Fruit fly (Drosophila melanogaster) whole organism, embryonic: Measurements from ENCODE around the gene CG34301.

ENCODE experiments used
- Awh ChIP-seq: fragments of 200-800 bp; sonication (Bioruptor generic); IDR thresholded peaks from 2 replicates; pipeline ENCODE4, ENCODE4 v1.3.6; 2022; ENCODE audit warnings: missing biosample characterization, missing genetic modification characterization
- B-H2 ChIP-seq: fragments of 200-800 bp; sonication (Bioruptor generic); optimal IDR thresholded peaks from 2 replicates; lab custom pipeline; 2018; ENCODE audit warnings: missing biosample characterization, mild to moderate bottlenecking, missing genetic modification characterization
- CG10366 ChIP-seq: fragments of 200-800 bp; sonication (Bioruptor generic); IDR thresholded peaks from 2 replicates; pipeline ENCODE4 v1.3.6; 2022; ENCODE audit warnings: missing biosample characterization, missing genetic modification characterization
- CG10654 ChIP-seq: fragments of 200-800 bp; sonication (Bioruptor generic); optimal IDR thresholded peaks from 2 replicates; lab custom pipeline; 2016; ENCODE audit warnings: missing biosample characterization, missing genetic modification characterization
- CG11398 ChIP-seq: fragments of 200-800 bp; sonication (Bioruptor generic); optimal IDR thresholded peaks from 2 replicates; lab custom pipeline; 2016; ENCODE audit warnings: missing biosample characterization, missing genetic modification characterization
- CG11560 ChIP-seq: fragments of 200-800 bp; sonication (Bioruptor generic); IDR thresholded peaks from 3 replicates; pipeline ENCODE4 v1.3.6; 2022; ENCODE audit warnings: missing biosample characterization, missing genetic modification characterization
- CG11723 ChIP-seq: fragments of 200-800 bp; sonication (Bioruptor generic); optimal IDR thresholded peaks from 2 replicates; lab custom pipeline; 2017; ENCODE audit warnings: missing biosample characterization, mild to moderate bottlenecking, missing genetic modification characterization
- CG12104 ChIP-seq: fragments of 200-800 bp; sonication (Bioruptor generic); optimal IDR thresholded peaks from 3 replicates; lab custom pipeline; 2016; ENCODE audit warnings: missing biosample characterization, missing genetic modification characterization
- CG12744 ChIP-seq: fragments of 200-800 bp; sonication (Bioruptor generic); optimal IDR thresholded peaks from 2 replicates; lab custom pipeline; 2016; ENCODE audit warnings: missing biosample characterization, missing genetic modification characterization
- CG13287 ChIP-seq: fragments of 200-800 bp; sonication (Bioruptor generic); IDR thresholded peaks from 2 replicates; pipeline ENCODE4 v1.3.6; 2022; ENCODE audit warnings: missing biosample characterization, missing genetic modification characterization; ENCODE audit not compliant: partially characterized antibody
- CG15073 ChIP-seq: fragments of 200-800 bp; sonication (Bioruptor generic); optimal IDR thresholded peaks from 2 replicates; lab custom pipeline; 2016; ENCODE audit warnings: missing biosample characterization, missing genetic modification characterization
- CG1647 ChIP-seq: fragments of 200-800 bp; sonication (Bioruptor generic); optimal IDR thresholded peaks from 3 replicates; lab custom pipeline; 2016; ENCODE audit warnings: missing biosample characterization, missing genetic modification characterization
- CG16813 ChIP-seq: fragments of 200-800 bp; sonication (Bioruptor generic); IDR thresholded peaks from 3 replicates; pipeline ENCODE4 v1.3.6; 2022; ENCODE audit warnings: missing biosample characterization, missing genetic modification characterization; ENCODE audit not compliant: partially characterized antibody
- CG16863 ChIP-seq: fragments of 200-800 bp; sonication (Bioruptor generic); optimal IDR thresholded peaks from 3 replicates; lab custom pipeline; 2016; ENCODE audit warnings: missing biosample characterization, missing genetic modification characterization
- CG17361 ChIP-seq: fragments of 200-800 bp; sonication (Bioruptor generic); IDR thresholded peaks from 3 replicates; pipeline ENCODE4 v1.3.6; 2022; ENCODE audit warnings: missing biosample characterization, missing genetic modification characterization
- CG18011 ChIP-seq: fragments of 200-800 bp; sonication (Bioruptor generic); optimal IDR thresholded peaks from 2 replicates; lab custom pipeline; 2017; ENCODE audit warnings: missing biosample characterization, missing genetic modification characterization, mild to moderate bottlenecking, moderate library complexity, missing genotype
- CG2199 ChIP-seq: fragments of 200-800 bp; sonication (Bioruptor generic); IDR thresholded peaks from 3 replicates; pipeline ENCODE4 v1.3.6; 2022; ENCODE audit warnings: missing biosample characterization, missing genetic modification characterization
- CG2202 ChIP-seq: fragments of 200-800 bp; sonication (Bioruptor generic); optimal IDR thresholded peaks from 2 replicates; lab custom pipeline; 2018; ENCODE audit warnings: missing biosample characterization, mild to moderate bottlenecking, missing genetic modification characterization
- CG2889 ChIP-seq: fragments of 200-800 bp; sonication (Bioruptor generic); IDR thresholded peaks from 3 replicates; pipeline ENCODE4 v1.3.6; 2022; ENCODE audit warnings: missing biosample characterization, missing genetic modification characterization
- CG31441 ChIP-seq: fragments of 200-800 bp; sonication (Bioruptor generic); IDR thresholded peaks from 2 replicates; pipeline ENCODE4 v1.3.6; 2022; ENCODE audit warnings: missing biosample characterization, missing genetic modification characterization
- CG3838 ChIP-seq: fragments of 200-800 bp; sonication (Bioruptor generic); optimal IDR thresholded peaks from 3 replicates; lab custom pipeline; 2016; ENCODE audit warnings: missing biosample characterization, missing genetic modification characterization
- CG4360 ChIP-seq: fragments of 200-800 bp; sonication (Bioruptor generic); IDR thresholded peaks from 2 replicates; pipeline ENCODE4 v1.3.6; 2022; ENCODE audit warnings: missing biosample characterization, missing genetic modification characterization
- CG43689 ChIP-seq: fragments of 200-800 bp; sonication (Bioruptor generic); IDR thresholded peaks from 2 replicates; pipeline ENCODE4 v1.3.6; 2022; ENCODE audit warnings: missing biosample characterization, missing genetic modification characterization
- CG4424 ChIP-seq: fragments of 200-800 bp; sonication (Bioruptor generic); optimal IDR thresholded peaks from 3 replicates; lab custom pipeline; 2016; ENCODE audit warnings: missing biosample characterization, missing genetic modification characterization
- CG6791 ChIP-seq: fragments of 200-800 bp; sonication (Bioruptor generic); IDR thresholded peaks from 3 replicates; pipeline ENCODE4 v1.3.6; 2022; ENCODE audit warnings: missing biosample characterization, missing genetic modification characterization; ENCODE audit not compliant: partially characterized antibody
- CG9609 ChIP-seq: fragments of 200-800 bp; sonication (Bioruptor generic); optimal IDR thresholded peaks from 3 replicates; lab custom pipeline; 2016; ENCODE audit warnings: missing biosample characterization, missing genetic modification characterization
- D19A ChIP-seq: fragments of 200-800 bp; optimal IDR thresholded peaks from 3 replicates; lab custom pipeline; 2019; ENCODE audit warnings: missing biosample characterization, mild to moderate bottlenecking, missing genetic modification characterization, moderate library complexity
- Dbx ChIP-seq: fragments of 200-800 bp; sonication (Bioruptor generic); IDR thresholded peaks from 3 replicates; pipeline ENCODE4 v1.3.6; 2022; ENCODE audit warnings: missing biosample characterization, missing genetic modification characterization
- Dp ChIP-seq: fragments of 200-800 bp; sonication (Bioruptor generic); optimal IDR thresholded peaks from 2 replicates; lab custom pipeline; 2018; ENCODE audit warnings: missing biosample characterization, mild to moderate bottlenecking, missing genetic modification characterization, moderate library complexity
- HmgZ ChIP-seq: fragments of 200-800 bp; sonication (Bioruptor generic); optimal IDR thresholded peaks from 2 replicates; lab custom pipeline; 2018; ENCODE audit warnings: missing biosample characterization, mild to moderate bottlenecking, missing genetic modification characterization
- Kr ChIP-seq: fragments of 200-800 bp; sonication (Bioruptor generic); optimal IDR thresholded peaks from 2 replicates; lab custom pipeline; 2017; ENCODE audit warnings: missing biosample characterization, mild to moderate bottlenecking, missing genetic modification characterization
- Mes4 ChIP-seq: fragments of 200-800 bp; sonication (Bioruptor generic); optimal IDR thresholded peaks from 2 replicates; lab custom pipeline; 2016; ENCODE audit warnings: missing biosample characterization, missing genetic modification characterization
- Oaz ChIP-seq: fragments of 200-800 bp; sonication (Bioruptor generic); IDR thresholded peaks from 2 replicates; pipeline ENCODE4 v1.3.6; 2022; ENCODE audit warnings: missing biosample characterization, missing genetic modification characterization
- Ptx1 ChIP-seq: fragments of 200-800 bp; sonication (Bioruptor generic); IDR thresholded peaks from 2 replicates; pipeline ENCODE4 v1.3.6; 2022; ENCODE audit warnings: missing biosample characterization, missing genetic modification characterization
- amos ChIP-seq: fragments of 200-800 bp; sonication (Bioruptor generic); IDR thresholded peaks from 2 replicates; pipeline ENCODE4 v1.3.6; 2022; ENCODE audit warnings: missing biosample characterization, missing genetic modification characterization; ENCODE audit not compliant: partially characterized antibody
- ase ChIP-seq: fragments of 200-800 bp; sonication (Bioruptor generic); IDR thresholded peaks from 3 replicates; pipeline ENCODE4 v1.3.6; 2022; ENCODE audit warnings: missing biosample characterization, missing genetic modification characterization
- ash1 ChIP-seq: fragments of 200-800 bp; sonication (Bioruptor generic); optimal IDR thresholded peaks from 2 replicates; lab custom pipeline; 2018; ENCODE audit warnings: missing biosample characterization, mild to moderate bottlenecking, missing genetic modification characterization
- dmrt11E ChIP-seq: fragments of 200-800 bp; sonication (Bioruptor generic); optimal IDR thresholded peaks from 3 replicates; lab custom pipeline; 2018; ENCODE audit warnings: missing biosample characterization, mild to moderate bottlenecking, missing genetic modification characterization, moderate library complexity
- ems ChIP-seq: fragments of 200-800 bp; sonication (Bioruptor generic); optimal IDR thresholded peaks from 3 replicates; lab custom pipeline; 2016; ENCODE audit warnings: missing biosample characterization, missing genetic modification characterization
- inv ChIP-seq: fragments of 200-800 bp; sonication (Bioruptor generic); IDR thresholded peaks from 2 replicates; pipeline ENCODE4 v1.3.6; 2022; ENCODE audit warnings: missing biosample characterization, missing genetic modification characterization; ENCODE audit not compliant: partially characterized antibody
- kni ChIP-seq: fragments of 200-800 bp; sonication (Bioruptor generic); optimal IDR thresholded peaks from 3 replicates; lab custom pipeline; 2017; ENCODE audit warnings: mild to moderate bottlenecking, missing biosample characterization, missing genetic modification reagents, missing genetic modification characterization
- lab ChIP-seq: fragments of 200-800 bp; sonication (Bioruptor generic); optimal IDR thresholded peaks from 3 replicates; lab custom pipeline; 2017; ENCODE audit warnings: missing biosample characterization, missing genetic modification characterization, mild to moderate bottlenecking, moderate library complexity, missing genetic modification reagents
- nmo ChIP-seq: fragments of 200-800 bp; sonication (Bioruptor generic); optimal IDR thresholded peaks from 2 replicates; lab custom pipeline; 2018; ENCODE audit warnings: missing biosample characterization, mild to moderate bottlenecking, missing genetic modification characterization, moderate library complexity
- prd ChIP-seq, 3 experiments: fragments of >200 bp in 2 of 3; fragments of 200-800 bp in 1 of 3; sonication (Bioruptor generic) in 1 of 3; optimal IDR thresholded peaks in 2 of 3; IDR thresholded peaks in 1 of 3; 2 replicates in 2 of 3; 3 replicates in 1 of 3; pipeline versions ENCODE4 v1.3.6 to Lab custom; 2017 to 2022; ENCODE audit warnings: missing biosample characterization in 1 of 3, missing genetic modification characterization in 1 of 3
- sc ChIP-seq, 3 experiments: fragments of >200 bp in 2 of 3; fragments of 200-800 bp in 1 of 3; sonication (Bioruptor generic) in 1 of 3; optimal IDR thresholded peaks; 2 replicates in 2 of 3; 3 replicates in 1 of 3; lab custom pipeline; 2017; ENCODE audit warnings: mild to moderate bottlenecking in 1 of 3, missing biosample characterization in 1 of 3, missing genetic modification characterization in 1 of 3, missing genetic modification reagents in 1 of 3
- scrt ChIP-seq: fragments of 200-800 bp; sonication (Bioruptor generic); optimal IDR thresholded peaks from 2 replicates; lab custom pipeline; 2018; ENCODE audit warnings: missing biosample characterization, mild to moderate bottlenecking, missing genetic modification characterization, moderate library complexity
- seq ChIP-seq: fragments of 200-800 bp; sonication (Bioruptor generic); IDR thresholded peaks from 2 replicates; pipeline ENCODE4 v1.3.6; 2022; ENCODE audit warnings: missing biosample characterization, missing genetic modification characterization
- slou ChIP-seq: fragments of 200-800 bp; sonication (Bioruptor generic); optimal IDR thresholded peaks from 3 replicates; lab custom pipeline; 2016; ENCODE audit warnings: missing biosample characterization, missing genetic modification characterization
- sug ChIP-seq: fragments of 200-800 bp; optimal IDR thresholded peaks from 2 replicates; lab custom pipeline; 2019; ENCODE audit warnings: missing biosample characterization, mild to moderate bottlenecking, missing genetic modification characterization, moderate library complexity
- trh ChIP-seq: fragments of 200-800 bp; sonication (Bioruptor generic); optimal IDR thresholded peaks from 2 replicates; lab custom pipeline; 2016; ENCODE audit warnings: missing biosample characterization, missing genetic modification characterization

The CG34301 gene

DNA sequence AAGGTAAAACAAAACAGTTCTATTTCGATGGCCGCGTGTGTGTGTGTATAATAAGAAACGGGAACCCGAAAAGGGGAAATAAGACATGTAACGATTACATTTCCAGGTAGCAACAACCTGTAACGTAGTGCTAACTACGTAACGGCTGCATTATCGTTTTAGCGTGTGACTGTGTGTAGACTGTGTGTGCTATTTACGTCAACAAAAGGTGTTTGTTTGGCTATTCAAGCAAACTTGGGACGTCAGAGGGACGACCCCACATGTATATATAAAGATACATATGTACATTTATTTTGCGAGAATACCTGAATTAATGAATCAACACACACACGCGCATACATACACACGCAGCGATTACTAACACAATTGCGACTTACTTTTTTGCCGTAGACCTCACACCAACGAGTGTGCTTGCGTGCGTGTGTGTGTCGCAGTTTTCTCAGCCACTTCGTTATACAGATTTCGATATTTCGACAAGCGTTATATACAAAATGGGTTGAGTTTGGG lies 46.4 kb downstream of the CG34301 start (continued):
- no peak; the same call in 1 of the 2 replicates for TF ChIP-seq CG13287
- TF ChIP-seq ems (GFP tag; lab: Kevin White, UChicago): no peak
- no peak for TF ChIP-seq CG16813 (GFP tag; lab: Robert Waterston, UW)
- TF ChIP-seq scrt (GFP tag; lab: Kevin White, UChicago): no peak
- no peak for TF ChIP-seq Ptx1
- TF ChIP-seq CG3838 (GFP tag; lab: Kevin White, UChicago): no peak
- peak; percentile 20 for TF ChIP-seq CG12744 (GFP tag; lab: Kevin White, UChicago)
- no peak for TF ChIP-seq CG2889 (GFP tag; lab: Robert Waterston, UW)
- TF ChIP-seq lab (GFP tag; lab: Kevin White, UChicago): peak; percentile 66
- TF ChIP-seq CG11723 (GFP tag; lab: Kevin White, UChicago): peak; percentile 11
- TF ChIP-seq CG43689 (GFP tag; lab: Robert Waterston, UW): no peak
- TF ChIP-seq CG11398: no peak
- TF ChIP-seq sc (optimal IDR thresholded peaks at IDR 0.05; lab: Kevin White, UChicago): no peak
- TF ChIP-seq sc (GFP tag; optimal IDR thresholded peaks at IDR 0.05; lab: Kevin White, UChicago): no peak
- no peak for TF ChIP-seq CG9609 (GFP tag; lab: Kevin White, UChicago)
- peak; percentile 42; the same call in 2 of the 3 replicates for TF ChIP-seq CG2199 (GFP tag; lab: Robert Waterston, UW)
- TF ChIP-seq Dbx (GFP tag; lab: Robert Waterston, UW): peak; percentile 52; the same call in 1 of the 3 replicates
- peak; percentile 43 for TF ChIP-seq CG16863 (GFP tag; lab: Kevin White, UChicago)
- no peak for TF ChIP-seq inv (GFP tag; lab: Robert Waterston, UW)
- no peak for TF ChIP-seq HmgZ (tag; lab: Kevin White, UChicago)
- TF ChIP-seq kni (GFP tag; lab: Kevin White, UChicago): peak; percentile 26
- no peak for TF ChIP-seq Dp (GFP tag; lab: Kevin White, UChicago)
- TF ChIP-seq sug (tag; lab: Kevin White, UChicago): peak; percentile 24
- TF ChIP-seq Kr (GFP tag; lab: Kevin White, UChicago): no peak
- TF ChIP-seq amos (GFP tag; lab: Robert Waterston, UW): no peak; the same call in 1 of the 2 replicates
- TF ChIP-seq CG15073 (GFP tag; lab: Kevin White, UChicago): no peak
- TF ChIP-seq CG4360 (GFP tag; lab: Robert Waterston, UW): no peak
- no peak for TF ChIP-seq CG10654 (GFP tag; lab: Kevin White, UChicago)
- no peak for TF ChIP-seq trh
- TF ChIP-seq Awh (GFP tag; lab: Robert Waterston, UW): no peak
- peak; percentile 39; the same call in 1 of the 2 replicates for TF ChIP-seq seq (GFP tag; lab: Robert Waterston, UW)
- TF ChIP-seq CG17361: no peak
- TF ChIP-seq ash1 (GFP tag; lab: Kevin White, UChicago): peak; percentile 71
- no peak for TF ChIP-seq CG11560 (tag; lab: Robert Waterston, UW)
- no peak for TF ChIP-seq CG10366 (GFP tag; lab: Robert Waterston, UW)
- no peak for TF ChIP-seq CG4424
- peak; percentile 16 for TF ChIP-seq dmrt11E (tag; lab: Kevin White, UChicago)
- TF ChIP-seq CG31441 (GFP tag; lab: Robert Waterston, UW): no peak
- no peak for TF ChIP-seq Oaz (GFP tag; lab: Robert Waterston, UW)
- no peak for TF ChIP-seq D19A (tag; lab: Kevin White, UChicago)
- TF ChIP-seq CG1647 (GFP tag; lab: Kevin White, UChicago): peak; percentile 54
- no peak for TF ChIP-seq ase (GFP tag; lab: Robert Waterston, UW)
- TF ChIP-seq nmo (GFP tag; lab: Kevin White, UChicago): no peak
- peak; percentile 28 for TF ChIP-seq B-H2 (GFP tag; lab: Kevin White, UChicago)
- TF ChIP-seq CG18011 (GFP tag; lab: Kevin White, UChicago): peak; percentile 3
- no peak for TF ChIP-seq CG12104
- TF ChIP-seq slou (GFP tag; lab: Kevin White, UChicago): no peak
- no peak for TF ChIP-seq Mes4 (GFP tag; lab: Kevin White, UChicago)
- no peak for TF ChIP-seq prd (optimal IDR thresholded peaks at IDR 0.05; lab: Kevin White, UChicago)
- no peak; the same call in 2 of the 3 replicates for TF ChIP-seq prd (GFP tag; IDR thresholded peaks at IDR 0.05; lab: Robert Waterston, UW)
- no peak for TF ChIP-seq CG6791
- no peak for TF ChIP-seq CG2202 (tag; lab: Kevin White, UChicago)
